Worm (Caenorhabditis elegans): Measurements from ENCODE around the gene T04A11.4.
"Not testable (repeated sequence)": the region's sequence is repeated elsewhere in the genome, so short reads cannot be mapped to it uniquely, and the experiment has no call there.

The T04A11.4 gene

DNA sequence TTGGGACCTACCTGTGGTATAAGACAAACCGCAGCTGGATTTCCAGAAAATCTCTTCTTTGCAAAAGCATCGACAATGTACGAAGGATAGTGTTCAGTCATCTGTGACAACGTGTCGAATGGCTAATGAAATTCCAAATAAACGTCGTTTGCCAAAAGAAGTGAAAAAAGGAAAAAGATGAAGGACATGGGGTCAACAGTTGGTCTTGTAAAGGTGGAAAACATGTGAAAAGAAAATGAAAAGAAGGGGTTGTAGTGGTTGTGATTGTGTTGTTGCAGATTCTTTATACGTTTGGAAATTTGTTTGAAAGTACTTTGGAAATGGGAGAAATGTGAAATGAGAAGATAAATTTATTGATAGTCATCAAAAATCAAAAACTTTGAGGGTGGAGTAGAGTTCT, at the start of gene T04A11.4:
Gene T04A11.4, minus strand, starts transcription at position 101 of the 400 bp plus-strand sequence.
- not testable (repeated sequence) for TF ChIP-seq dao-5, W03F9.2, him-1 (tag; optimal IDR thresholded peaks at IDR 0.05)

DNA sequence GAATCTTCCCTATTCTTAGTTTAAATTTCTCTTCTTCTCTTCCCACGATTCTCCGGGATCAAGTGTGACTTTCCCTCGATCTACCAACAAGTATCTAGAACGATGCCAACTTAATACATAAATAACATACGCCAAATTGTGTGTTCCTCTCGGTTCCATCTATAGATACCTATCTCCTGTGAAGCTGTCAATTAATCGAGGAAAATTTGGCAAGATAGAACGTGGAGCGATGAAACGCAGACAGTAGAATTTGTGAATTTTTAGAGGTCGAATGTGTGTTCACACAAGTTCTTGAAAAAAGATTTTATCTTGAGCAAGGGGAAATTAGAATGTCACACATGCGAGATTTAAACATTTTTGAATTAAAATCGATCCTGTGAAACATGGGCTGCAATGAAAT, 47.1 kb upstream of the T04A11.4 start:
- TF ChIP-seq him-1 (tag; optimal IDR thresholded peaks at IDR 0.05) (no peak), dao-5 (tag; optimal IDR thresholded peaks at IDR 0.05) (no peak), W03F9.2 (tag; optimal IDR thresholded peaks at IDR 0.05) (no peak)

DNA sequence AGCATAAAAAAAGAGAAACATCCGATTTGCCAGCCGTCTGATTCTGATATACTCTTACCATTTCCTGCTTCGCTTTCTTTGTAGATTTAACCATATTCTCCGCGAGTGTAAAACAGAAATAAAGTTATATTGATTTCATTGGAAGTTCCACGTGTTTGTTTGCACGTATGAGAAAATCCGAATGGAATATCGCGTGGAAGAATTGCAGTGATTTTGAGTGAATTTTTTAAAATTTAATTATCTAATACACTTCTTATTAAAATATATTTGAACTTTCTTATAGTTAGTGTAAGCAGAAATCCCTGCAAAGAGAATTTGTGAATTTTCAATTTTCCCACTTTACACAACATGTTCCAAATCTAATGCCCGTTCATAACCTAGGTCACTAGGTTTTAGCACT, 46.7 kb upstream of the T04A11.4 start, which contains the start of gene F53B2.5:
Gene F53B2.5, minus strand, starts transcription at position 101 of the 400 bp plus-strand sequence.
- TF ChIP-seq W03F9.2 (tag; optimal IDR thresholded peaks at IDR 0.05): no peak
- TF ChIP-seq dao-5 (tag; optimal IDR thresholded peaks at IDR 0.05): no peak
- TF ChIP-seq him-1 (tag; optimal IDR thresholded peaks at IDR 0.05): no peak

DNA sequence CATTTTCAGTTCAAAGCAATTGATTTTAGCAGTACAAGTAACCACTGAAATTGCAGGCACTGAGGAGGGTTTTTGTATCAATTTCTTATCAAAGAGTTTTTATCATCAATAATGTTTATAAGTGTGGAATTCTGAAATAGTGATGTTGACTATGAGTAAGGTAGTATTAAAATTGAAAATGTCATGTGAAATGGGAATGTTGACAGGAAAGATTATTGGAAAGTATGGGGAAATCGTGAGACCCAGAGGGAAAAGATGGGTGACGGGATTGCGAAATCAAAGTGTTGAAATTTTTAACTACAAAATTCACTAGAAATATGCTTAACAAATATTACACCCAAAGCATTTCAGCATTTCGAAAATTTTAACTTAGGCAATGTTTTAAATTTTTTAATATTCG, 42.8 kb upstream of the T04A11.4 start, which contains the start of gene F53B2.8:
Gene F53B2.8, minus strand, starts transcription at position 180 of the 400 bp plus-strand sequence.
- peak; percentile 47 for TF ChIP-seq W03F9.2 (tag; optimal IDR thresholded peaks at IDR 0.05)
- no peak for TF ChIP-seq dao-5 (tag; optimal IDR thresholded peaks at IDR 0.05)
- TF ChIP-seq him-1 (tag; optimal IDR thresholded peaks at IDR 0.05): no peak

DNA sequence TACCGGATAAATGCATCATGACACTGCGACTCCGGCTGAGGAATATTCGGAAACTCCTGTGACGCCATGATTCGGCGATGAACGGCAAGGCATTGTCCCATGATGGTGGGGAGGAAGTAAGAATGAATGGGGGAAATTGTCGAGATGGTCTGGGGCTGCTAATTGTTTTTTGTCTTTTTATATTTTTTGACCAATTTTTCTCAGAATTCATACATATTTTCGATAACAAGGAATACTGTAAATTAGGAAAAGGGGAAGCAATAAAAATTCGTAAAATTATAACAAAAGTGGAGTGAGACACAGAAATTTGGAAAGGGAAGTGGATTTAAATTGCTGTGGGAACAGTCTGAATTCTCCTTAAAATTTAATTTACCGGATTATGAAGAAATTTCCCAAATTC, 41.0 kb upstream of the T04A11.4 start, which contains the start of gene eak-4:
Gene eak-4, minus strand, starts transcription at position 101 of the 400 bp plus-strand sequence.
- TF ChIP-seq dao-5 (tag; optimal IDR thresholded peaks at IDR 0.05) (no peak), him-1 (tag; optimal IDR thresholded peaks at IDR 0.05) (no peak), W03F9.2 (tag; optimal IDR thresholded peaks at IDR 0.05) (no peak)

DNA sequence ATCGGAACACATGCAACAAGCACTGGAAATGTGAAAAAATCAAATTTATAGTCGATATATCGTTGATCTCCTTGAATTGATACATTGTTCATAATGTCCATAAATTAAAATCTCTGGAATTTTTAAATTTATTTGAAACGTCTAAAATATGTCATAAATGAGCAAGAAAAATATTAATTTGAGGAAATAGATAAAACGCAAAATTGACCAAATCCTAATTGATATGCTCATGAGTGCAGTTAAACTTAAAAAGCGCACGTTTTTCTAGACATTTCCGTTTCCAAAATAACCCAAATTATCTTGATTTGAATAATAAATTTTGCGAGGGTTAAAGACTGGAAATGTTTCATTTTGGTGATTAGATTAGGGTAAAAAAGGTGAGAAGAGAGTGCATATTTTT, 38.1 kb upstream of the T04A11.4 start, which contains the start of gene sru-13:
Gene sru-13, minus strand, starts transcription at position 101 of the 400 bp plus-strand sequence.
- TF ChIP-seq W03F9.2 (tag; optimal IDR thresholded peaks at IDR 0.05) (no peak), him-1 (tag; optimal IDR thresholded peaks at IDR 0.05) (no peak), dao-5 (tag; optimal IDR thresholded peaks at IDR 0.05) (no peak)

DNA sequence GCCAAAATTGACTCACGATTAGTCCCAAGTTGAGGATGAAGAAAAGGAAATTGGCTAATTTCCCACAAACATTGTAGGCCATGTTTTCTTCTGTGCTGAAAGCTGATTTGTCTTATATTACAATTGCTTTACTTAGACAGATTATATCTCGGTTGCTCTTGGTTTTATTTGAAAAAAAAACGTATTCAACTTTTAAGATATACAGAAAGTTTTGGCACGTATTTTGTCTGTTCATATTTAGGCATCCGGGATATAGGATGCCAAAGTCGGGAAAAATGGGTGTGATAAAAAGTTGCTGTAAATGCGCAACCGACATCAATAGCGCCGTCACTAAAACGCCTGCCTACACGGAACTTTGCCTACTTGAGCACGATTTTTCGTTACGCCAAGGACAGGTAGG, 35.8 kb upstream of the T04A11.4 start, which contains the start of gene tsp-4:
Gene tsp-4, minus strand, starts transcription at position 101 of the 400 bp plus-strand sequence.
- no peak for TF ChIP-seq him-1 (tag; optimal IDR thresholded peaks at IDR 0.05)
- no peak for TF ChIP-seq W03F9.2 (tag; optimal IDR thresholded peaks at IDR 0.05)
- TF ChIP-seq dao-5 (tag; optimal IDR thresholded peaks at IDR 0.05): no peak

DNA sequence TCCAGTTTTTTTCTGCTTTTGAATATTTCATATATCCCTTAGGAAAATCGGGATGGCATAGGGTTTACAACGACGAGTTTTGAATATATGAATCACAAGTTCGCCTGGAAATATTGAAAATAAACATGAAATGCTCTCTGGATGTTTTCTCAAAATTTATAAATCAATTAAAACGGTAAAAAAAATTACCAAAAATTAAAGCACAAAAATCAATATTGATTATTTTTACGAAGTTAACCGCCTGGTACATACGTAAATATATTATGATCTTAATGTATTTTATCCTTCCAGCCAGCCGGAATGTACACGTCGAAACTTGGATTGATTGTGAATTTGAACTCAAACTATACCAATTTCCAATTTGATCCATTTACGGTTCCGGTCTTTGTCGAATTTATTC, 21.0 kb upstream of the T04A11.4 start, which contains the start of gene sru-17:
Gene sru-17, plus strand, starts transcription at position 301 of the 400 bp plus-strand sequence.
- TF ChIP-seq dao-5, him-1, W03F9.2 (tag; optimal IDR thresholded peaks at IDR 0.05): not testable (repeated sequence)

DNA sequence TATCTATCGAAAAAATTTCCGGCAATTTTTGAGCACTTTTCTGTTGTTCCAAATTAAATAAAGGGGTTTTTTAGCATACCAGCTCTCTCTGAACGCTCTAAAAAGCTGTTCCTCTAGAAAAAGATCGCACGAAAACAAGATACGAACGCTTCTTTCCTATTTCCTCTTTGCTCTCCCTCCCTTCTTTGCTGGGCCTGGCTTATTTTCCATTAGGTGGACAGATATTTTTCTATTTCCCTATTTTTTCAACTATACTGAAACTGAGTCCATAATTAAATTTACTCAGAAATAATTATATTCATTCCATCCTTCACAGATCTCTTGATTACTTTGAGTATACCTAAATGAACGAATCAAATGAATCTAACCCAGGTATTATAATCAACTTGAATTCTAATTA, 17.6 kb upstream of the T04A11.4 start, which contains the start of gene sru-18:
Gene sru-18, plus strand, starts transcription at position 301 of the 400 bp plus-strand sequence.
- no peak for TF ChIP-seq him-1 (tag; optimal IDR thresholded peaks at IDR 0.05)
- no peak for TF ChIP-seq dao-5 (tag; optimal IDR thresholded peaks at IDR 0.05)
- no peak for TF ChIP-seq W03F9.2 (tag; optimal IDR thresholded peaks at IDR 0.05)

DNA sequence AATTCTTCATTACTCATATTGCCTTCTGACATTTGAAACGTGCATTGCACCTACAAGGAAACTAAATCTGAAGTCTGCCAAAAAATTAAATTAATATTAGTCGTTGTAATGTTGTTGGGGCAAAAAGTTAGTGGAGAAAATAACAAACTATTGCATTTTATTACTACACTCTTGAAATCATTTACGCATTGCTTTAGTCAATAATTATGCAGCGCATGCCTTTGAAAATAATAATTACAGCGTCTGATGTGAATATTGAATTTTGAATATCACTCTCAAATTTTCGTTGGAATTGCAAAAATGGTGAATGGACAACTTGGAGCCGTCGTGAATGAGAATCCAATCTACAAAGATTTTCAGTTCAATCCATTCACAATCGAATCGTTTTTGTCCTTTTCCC, 13.9 kb upstream of the T04A11.4 start, which contains the start of gene sru-19:
Gene sru-19, plus strand, starts transcription at position 301 of the 400 bp plus-strand sequence.
- TF ChIP-seq W03F9.2 (tag; optimal IDR thresholded peaks at IDR 0.05): no peak
- TF ChIP-seq him-1 (tag; optimal IDR thresholded peaks at IDR 0.05): no peak
- TF ChIP-seq dao-5 (tag; optimal IDR thresholded peaks at IDR 0.05): no peak

DNA sequence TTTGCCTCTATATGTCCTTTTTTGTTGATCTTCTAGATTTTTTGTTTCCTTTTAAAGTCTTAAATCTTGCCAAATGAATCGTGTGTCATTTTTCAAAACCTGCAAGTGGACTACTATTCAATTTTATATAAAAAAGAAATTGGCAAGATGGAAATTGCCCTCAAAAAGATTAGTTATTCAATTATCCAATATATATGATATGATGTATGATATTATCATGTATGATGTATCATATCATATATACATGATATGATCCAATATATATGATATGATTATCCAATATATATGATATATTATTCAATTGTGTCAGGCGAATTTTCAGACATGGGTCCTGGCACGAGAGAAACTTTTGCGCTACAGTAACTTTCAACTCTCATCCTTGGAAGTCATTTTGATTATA, 10.8 kb upstream of the T04A11.4 start, which contains the start of gene sru-20:
Gene sru-20, plus strand, starts transcription at position 301 of the 400 bp plus-strand sequence.
- TF ChIP-seq W03F9.2 (tag; optimal IDR thresholded peaks at IDR 0.05) (no peak), him-1 (tag; optimal IDR thresholded peaks at IDR 0.05) (no peak), dao-5 (tag; optimal IDR thresholded peaks at IDR 0.05) (no peak)

DNA sequence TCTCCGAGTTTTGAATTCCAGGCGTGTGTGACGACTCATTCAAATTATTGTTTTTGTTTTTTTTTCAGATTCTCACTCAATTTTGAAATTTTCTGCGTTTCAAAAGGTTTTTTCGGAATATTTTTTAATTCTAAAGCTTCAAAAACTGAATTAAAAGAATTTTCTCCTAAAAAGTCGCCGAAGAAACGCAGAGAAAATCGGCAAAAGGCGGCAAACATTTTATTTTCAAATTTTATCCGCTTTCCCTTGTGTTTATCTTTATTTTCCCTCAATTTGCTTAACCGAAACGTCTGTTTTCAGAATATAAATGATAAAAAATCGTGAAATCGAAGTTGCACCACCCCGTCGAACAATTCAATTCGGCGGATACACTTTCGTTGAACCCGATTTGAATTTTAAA, 6.1 kb upstream of the T04A11.4 start, which contains the start of gene him-6:
Gene him-6, plus strand, starts transcription at position 301 of the 400 bp plus-strand sequence.
- TF ChIP-seq W03F9.2 (tag; optimal IDR thresholded peaks at IDR 0.05): no peak
- TF ChIP-seq him-1 (tag; optimal IDR thresholded peaks at IDR 0.05): no peak
- no peak for TF ChIP-seq dao-5 (tag; optimal IDR thresholded peaks at IDR 0.05)

DNA sequence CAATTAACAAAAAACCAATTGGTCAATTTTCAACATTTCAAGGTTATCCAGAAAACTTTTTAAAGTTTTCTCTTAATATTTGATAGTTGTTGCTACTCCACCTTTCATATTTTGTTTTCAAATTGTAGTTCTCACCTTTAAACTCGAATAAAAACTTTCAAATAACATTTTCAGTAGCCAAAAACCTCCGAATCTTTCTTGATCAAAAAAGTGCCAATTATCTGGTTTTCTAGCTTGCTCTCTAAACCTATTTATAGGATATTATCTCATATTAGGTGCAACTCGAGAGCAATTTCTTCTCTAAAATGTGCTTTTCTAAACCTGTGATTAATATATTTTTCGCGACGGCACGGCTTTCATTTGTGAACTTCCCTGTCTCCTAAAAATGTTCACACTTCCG, 2.8 kb upstream of the T04A11.4 start, which contains the start of gene sru-26:
Gene sru-26, plus strand, starts transcription at position 301 of the 400 bp plus-strand sequence.
- TF ChIP-seq dao-5 (tag; optimal IDR thresholded peaks at IDR 0.05): no peak
- no peak for TF ChIP-seq him-1 (tag; optimal IDR thresholded peaks at IDR 0.05)
- no peak for TF ChIP-seq W03F9.2 (tag; optimal IDR thresholded peaks at IDR 0.05)

DNA sequence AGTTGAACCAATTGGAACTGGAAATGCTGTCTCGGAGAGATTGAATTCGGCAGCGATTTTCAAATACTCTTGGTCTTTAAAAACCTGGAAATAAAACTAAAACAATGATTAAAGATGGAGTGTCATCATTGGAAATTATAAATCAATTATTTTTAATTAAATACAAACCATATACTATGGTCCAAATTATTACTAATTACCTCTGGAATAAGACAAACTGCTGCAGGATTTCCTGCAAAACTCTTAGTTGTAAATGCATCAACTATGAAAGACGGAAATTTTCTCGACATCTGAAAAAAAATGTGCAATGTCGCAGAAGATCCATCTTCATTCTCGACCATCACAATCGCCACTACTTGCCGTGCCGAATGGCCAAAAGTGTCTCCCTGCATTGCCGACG, 5.7 kb downstream of the T04A11.4 start, which contains the start of gene igdb-1:
Gene igdb-1, plus strand, starts transcription at position 301 of the 400 bp plus-strand sequence.
- not testable (repeated sequence) for TF ChIP-seq W03F9.2, him-1, dao-5 (tag; optimal IDR thresholded peaks at IDR 0.05)

Measured in whole organism, L4/young adult.